Worm (Caenorhabditis elegans) whole organism, young adult: ENCODE results near the gene eng-1.

ENCODE experiments used
- Y95B8A.8 ChIP-seq: fragments of 200-800 bp; sonication (Bioruptor generic); IDR thresholded peaks from 2 replicates; pipeline ENCODE4 v1.3.6; 2022; ENCODE audit warnings: missing genetic modification reagents, missing genetic modification characterization, missing compliant biosample characterization
- ceh-58 ChIP-seq: fragments of 200-800 bp; sonication (Bioruptor generic); IDR thresholded peaks from 2 replicates; pipeline ENCODE4 v1.3.6; 2022; ENCODE audit warnings: missing genetic modification characterization, missing compliant biosample characterization
- unc-62 ChIP-seq: fragments of 150-350 bp; optimal IDR thresholded peaks from 2 replicates; lab custom pipeline; 2014; ENCODE audit warnings: missing biosample characterization, missing genetic modification reagents, missing genetic modification characterization

DNA sequence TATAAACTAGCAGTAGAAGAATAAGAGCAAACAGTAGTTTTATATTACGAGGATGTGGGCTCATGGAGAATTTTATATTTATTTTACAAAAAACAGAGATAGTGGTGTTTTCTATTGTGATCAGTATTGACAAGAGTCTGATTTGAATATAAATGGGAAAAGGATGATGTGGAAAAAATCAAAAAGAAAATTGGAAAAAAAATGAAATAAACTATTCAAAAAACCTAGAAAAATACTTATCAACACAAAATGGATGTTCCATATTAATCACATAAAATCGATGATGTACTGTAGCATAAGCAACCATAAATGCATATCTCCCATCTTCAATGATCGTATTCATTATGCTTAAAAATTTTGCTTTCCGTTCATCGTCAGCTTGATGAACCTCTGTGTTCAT, 18.6 kb upstream of the eng-1 start, which contains the start of gene C28H8.7:
- TF ChIP-seq ceh-58 (GFP tag; lab: Robert Waterston, UW) = no peak
- TF ChIP-seq Y95B8A.8 (GFP tag; lab: Robert Waterston, UW) = no peak
- no peak for TF ChIP-seq unc-62 (GFP tag; lab: Kevin White, UChicago)
